Worm (Caenorhabditis elegans) whole organism, young adult: Measurements from ENCODE around the gene F59A6.3.

Experiments
- B0019.2 ChIP-seq: fragments of 200-800 bp; sonication (Bioruptor generic); conservative IDR thresholded peaks from 2 replicates; pipeline ENCODE4 v1.3.6; 2022; ENCODE audit warnings: missing genetic modification reagents, missing genetic modification characterization, missing compliant biosample characterization
- B0336.3 ChIP-seq: fragments of 200-800 bp; sonication (Bioruptor generic); IDR thresholded peaks from 2 replicates; pipeline ENCODE4 v1.3.6; 2022; ENCODE audit warnings: missing genetic modification characterization, missing compliant biosample characterization
- C06A6.2 ChIP-seq: fragments of 200-800 bp; sonication (Bioruptor generic); conservative IDR thresholded peaks from 2 replicates; pipeline ENCODE4 v1.3.6; 2022; ENCODE audit warnings: missing genetic modification characterization, missing compliant biosample characterization
- C17E4.6 ChIP-seq: fragments of 200-800 bp; sonication (Bioruptor generic); IDR thresholded peaks from 2 replicates; pipeline ENCODE4 v1.3.6; 2022; ENCODE audit warnings: missing genetic modification reagents, missing genetic modification characterization, missing compliant biosample characterization
- D2030.7 ChIP-seq: fragments of 200-800 bp; sonication (Bioruptor generic); IDR thresholded peaks from 2 replicates; pipeline ENCODE4 v1.3.6; 2022; ENCODE audit warnings: missing genetic modification reagents, missing genetic modification characterization, missing compliant biosample characterization
- F33H1.4 ChIP-seq: fragments of 200-800 bp; sonication (Bioruptor generic); IDR thresholded peaks from 2 replicates; pipeline ENCODE4 v1.3.6; 2022; ENCODE audit warnings: missing genetic modification reagents, missing genetic modification characterization, missing compliant biosample characterization
- F49E8.2 ChIP-seq: sonication (generic microtip); optimal IDR thresholded peaks from 3 replicates; lab custom pipeline; 2017; ENCODE audit warnings: missing genetic modification characterization, mild to moderate bottlenecking, missing compliant biosample characterization, antibody characterized with exemption, moderate library complexity; ENCODE audit not compliant: insufficient read depth
- K11D2.4 ChIP-seq: fragments of 200-800 bp; sonication (Bioruptor generic); IDR thresholded peaks from 2 replicates; pipeline ENCODE4 v1.3.6; 2022; ENCODE audit warnings: missing genetic modification reagents, missing genetic modification characterization, missing compliant biosample characterization
- T26A5.8 ChIP-seq: sonication (generic microtip); optimal IDR thresholded peaks from 2 replicates; lab custom pipeline; 2016; ENCODE audit warnings: missing genetic modification characterization, missing compliant biosample characterization
- Y67H2A.10 ChIP-seq: fragments of 200-800 bp; sonication (Bioruptor generic); conservative IDR thresholded peaks from 2 replicates; pipeline ENCODE4 v1.3.6; 2022; ENCODE audit warnings: missing genetic modification reagents, missing genetic modification characterization, missing compliant biosample characterization
- ZK185.1 ChIP-seq: sonication (generic microtip); optimal IDR thresholded peaks from 2 replicates; lab custom pipeline; 2016; ENCODE audit warnings: mild to moderate bottlenecking, missing genetic modification characterization, missing compliant biosample characterization; ENCODE audit not compliant: poor library complexity, severe bottlenecking
- ama-1 ChIP-seq, 3 experiments: fragments of 150-350 bp in 1 of 3; sonication (generic microtip) in 2 of 3; optimal IDR thresholded peaks; 2 replicates each; lab custom pipeline; 2014 to 2018; ENCODE audit warnings: missing biosample characterization in 2 of 3, missing genetic modification characterization in 2 of 3, missing genetic modification reagents in 2 of 3
- aptf-2 ChIP-seq: fragments of 200-800 bp; sonication (Bioruptor generic); conservative IDR thresholded peaks from 2 replicates; pipeline ENCODE4 v1.3.6; 2022; ENCODE audit warnings: missing genetic modification reagents, missing genetic modification characterization, missing compliant biosample characterization
- athp-1 ChIP-seq: sonication (generic microtip); optimal IDR thresholded peaks from 2 replicates; lab custom pipeline; 2017; ENCODE audit warnings: mild to moderate bottlenecking, missing genetic modification characterization, missing compliant biosample characterization
- ceh-27 ChIP-seq: fragments of 200-800 bp; sonication (Bioruptor generic); optimal IDR thresholded peaks from 2 replicates; lab custom pipeline; 2018; ENCODE audit warnings: mild to moderate bottlenecking, missing genetic modification characterization, moderate library complexity, missing compliant biosample characterization
- chd-7 ChIP-seq: sonication (generic microtip); optimal IDR thresholded peaks from 2 replicates; lab custom pipeline; 2016; ENCODE audit warnings: mild to moderate bottlenecking, missing genetic modification characterization, moderate library complexity, missing compliant biosample characterization
- die-1 ChIP-seq: sonication (generic microtip); optimal IDR thresholded peaks from 2 replicates; lab custom pipeline; 2016; ENCODE audit warnings: missing genotype, mild to moderate bottlenecking, missing genetic modification characterization, missing compliant biosample characterization
- dpff-1 ChIP-seq: sonication (generic microtip); optimal IDR thresholded peaks from 2 replicates; lab custom pipeline; 2017; ENCODE audit warnings: mild to moderate bottlenecking, missing genetic modification characterization, missing compliant biosample characterization
- dpl-1 ChIP-seq: fragments of 150-350 bp; optimal IDR thresholded peaks from 2 replicates; lab custom pipeline; 2014; ENCODE audit warnings: missing biosample characterization, missing genetic modification reagents, missing genetic modification characterization
- efl-1 ChIP-seq: fragments of 150-350 bp; optimal IDR thresholded peaks from 2 replicates; lab custom pipeline; 2014; ENCODE audit warnings: missing biosample characterization, missing genetic modification reagents, missing genetic modification characterization
- egrh-3 ChIP-seq: fragments of 200-800 bp; sonication (Bioruptor generic); IDR thresholded peaks from 2 replicates; pipeline ENCODE4 v1.3.6; 2022; ENCODE audit warnings: missing genetic modification reagents, missing genetic modification characterization, missing compliant biosample characterization
- ekl-4 ChIP-seq: fragments of 200-800 bp; sonication (Bioruptor generic); IDR thresholded peaks from 2 replicates; pipeline ENCODE4 v1.3.6; 2022; ENCODE audit warnings: missing genetic modification reagents, missing genetic modification characterization, missing compliant biosample characterization
- fkh-3 ChIP-seq: sonication (generic microtip); optimal IDR thresholded peaks from 2 replicates; lab custom pipeline; 2016; ENCODE audit warnings: mild to moderate bottlenecking, missing genetic modification characterization, missing compliant biosample characterization
- gei-17 ChIP-seq: fragments of 200-800 bp; sonication (Bioruptor generic); optimal IDR thresholded peaks from 2 replicates; lab custom pipeline; 2018; ENCODE audit warnings: mild to moderate bottlenecking, missing genetic modification characterization, missing compliant biosample characterization
- him-1 ChIP-seq: sonication (generic microtip); optimal IDR thresholded peaks from 2 replicates; lab custom pipeline; 2016; ENCODE audit warnings: missing genotype, missing genetic modification reagents, missing genetic modification characterization, missing compliant biosample characterization
- hrde-1 ChIP-seq: sonication (generic microtip); optimal IDR thresholded peaks from 2 replicates; lab custom pipeline; 2016; ENCODE audit warnings: missing genetic modification characterization, mild to moderate bottlenecking, missing compliant biosample characterization, moderate library complexity, missing genotype, missing genetic modification reagents, borderline replicate concordance
- hsf-1 ChIP-seq: fragments of 200-800 bp; sonication (Bioruptor generic); IDR thresholded peaks from 2 replicates; pipeline ENCODE4 v1.3.6; 2022; ENCODE audit warnings: missing genetic modification reagents, missing genetic modification characterization, missing compliant biosample characterization
- let-526 ChIP-seq: fragments of 200-800 bp; sonication (Bioruptor generic); IDR thresholded peaks from 2 replicates; pipeline ENCODE4 v1.3.6; 2022; ENCODE audit warnings: missing genetic modification reagents, missing genetic modification characterization, missing compliant biosample characterization
- lin-26 ChIP-seq: fragments of 200-800 bp; sonication (Bioruptor generic); IDR thresholded peaks from 2 replicates; pipeline ENCODE4 v1.3.6; 2022; ENCODE audit warnings: missing genetic modification reagents, missing genetic modification characterization, missing compliant biosample characterization
- lsl-1 ChIP-seq: fragments of 200-800 bp; sonication (Bioruptor generic); optimal IDR thresholded peaks from 2 replicates; lab custom pipeline; 2018; ENCODE audit warnings: mild to moderate bottlenecking, missing genetic modification characterization, moderate library complexity, missing compliant biosample characterization
- madf-3 ChIP-seq: fragments of 200-800 bp; sonication (Bioruptor generic); IDR thresholded peaks from 2 replicates; pipeline ENCODE4 v1.3.6; 2022; ENCODE audit warnings: missing genetic modification reagents, missing genetic modification characterization, missing compliant biosample characterization
- madf-6 ChIP-seq: fragments of 200-800 bp; sonication (Bioruptor generic); IDR thresholded peaks from 2 replicates; pipeline ENCODE4 v1.3.6; 2022; ENCODE audit warnings: missing genetic modification reagents, missing genetic modification characterization, missing compliant biosample characterization
- mcd-1 ChIP-seq: fragments of 200-800 bp; sonication (Bioruptor generic); IDR thresholded peaks from 2 replicates; pipeline ENCODE4 v1.3.6; 2022; ENCODE audit warnings: missing genetic modification reagents, missing genetic modification characterization, missing compliant biosample characterization
- mes-4 ChIP-seq: sonication (generic microtip); optimal IDR thresholded peaks from 2 replicates; lab custom pipeline; 2016; ENCODE audit warnings: missing genotype, missing genetic modification characterization, missing compliant biosample characterization
- nfyb-1 ChIP-seq: fragments of 200-800 bp; sonication (Bioruptor generic); IDR thresholded peaks from 2 replicates; pipeline ENCODE4 v1.3.6; 2022; ENCODE audit warnings: missing genetic modification reagents, missing genetic modification characterization, missing compliant biosample characterization
- pbrm-1 ChIP-seq: fragments of 200-800 bp; sonication (Bioruptor generic); IDR thresholded peaks from 2 replicates; pipeline ENCODE4 v1.3.6; 2022; ENCODE audit warnings: missing genetic modification reagents, missing genetic modification characterization, missing compliant biosample characterization
- rcor-1 ChIP-seq: fragments of 200-800 bp; sonication (Bioruptor generic); IDR thresholded peaks from 2 replicates; pipeline ENCODE4 v1.3.6; 2022; ENCODE audit warnings: missing genetic modification reagents, missing genetic modification characterization, missing compliant biosample characterization
- rec-8 ChIP-seq, 2 experiments: sonication (generic microtip); optimal IDR thresholded peaks; 2 replicates each; lab custom pipeline; 2016; ENCODE audit warnings: mild to moderate bottlenecking in 2 of 2, missing genetic modification characterization in 2 of 2, missing genetic modification reagents in 2 of 2, missing genotype in 2 of 2, missing biosample characterization in 1 of 2, missing compliant biosample characterization in 1 of 2, moderate library complexity in 1 of 2
- repo-1 ChIP-seq: sonication (generic microtip); optimal IDR thresholded peaks from 2 replicates; lab custom pipeline; 2017; ENCODE audit warnings: mild to moderate bottlenecking, missing genetic modification characterization, missing compliant biosample characterization
- snpc-4 ChIP-seq, 5 experiments: fragments of 150-350 bp in 1 of 5; sonication (generic microtip) in 4 of 5; optimal IDR thresholded peaks; 2 replicates each; lab custom pipeline; 2014 to 2018; ENCODE audit warnings: missing genetic modification characterization in 5 of 5, missing biosample characterization in 3 of 5, antibody characterized with exemption in 2 of 5, mild to moderate bottlenecking in 2 of 5, missing compliant biosample characterization in 2 of 5, missing genotype in 2 of 5, moderate library complexity in 2 of 5, missing genetic modification reagents in 1 of 5
- tbp1 ChIP-seq: fragments of 200-800 bp; sonication (Bioruptor generic); optimal IDR thresholded peaks from 2 replicates; lab custom pipeline; 2018; ENCODE audit warnings: mild to moderate bottlenecking, missing genetic modification characterization, missing compliant biosample characterization
- unc-130 ChIP-seq: sonication (generic microtip); optimal IDR thresholded peaks from 2 replicates; lab custom pipeline; 2016; ENCODE audit warnings: missing genetic modification reagents, missing genetic modification characterization, missing compliant biosample characterization
- zim-3 ChIP-seq: sonication (generic microtip); optimal IDR thresholded peaks from 2 replicates; lab custom pipeline; 2017; ENCODE audit warnings: mild to moderate bottlenecking, missing genetic modification characterization, moderate library complexity, missing compliant biosample characterization
- ztf-22 ChIP-seq: fragments of 200-800 bp; sonication (Bioruptor generic); optimal IDR thresholded peaks from 2 replicates; lab custom pipeline; 2018; ENCODE audit warnings: mild to moderate bottlenecking, missing genetic modification characterization, moderate library complexity, missing compliant biosample characterization
- ztf-6 ChIP-seq: fragments of 200-800 bp; sonication (Bioruptor generic); IDR thresholded peaks from 2 replicates; pipeline ENCODE4 v1.3.6; 2022; ENCODE audit warnings: missing genetic modification reagents, missing genetic modification characterization, missing compliant biosample characterization

F59A6.3 gene

DNA sequence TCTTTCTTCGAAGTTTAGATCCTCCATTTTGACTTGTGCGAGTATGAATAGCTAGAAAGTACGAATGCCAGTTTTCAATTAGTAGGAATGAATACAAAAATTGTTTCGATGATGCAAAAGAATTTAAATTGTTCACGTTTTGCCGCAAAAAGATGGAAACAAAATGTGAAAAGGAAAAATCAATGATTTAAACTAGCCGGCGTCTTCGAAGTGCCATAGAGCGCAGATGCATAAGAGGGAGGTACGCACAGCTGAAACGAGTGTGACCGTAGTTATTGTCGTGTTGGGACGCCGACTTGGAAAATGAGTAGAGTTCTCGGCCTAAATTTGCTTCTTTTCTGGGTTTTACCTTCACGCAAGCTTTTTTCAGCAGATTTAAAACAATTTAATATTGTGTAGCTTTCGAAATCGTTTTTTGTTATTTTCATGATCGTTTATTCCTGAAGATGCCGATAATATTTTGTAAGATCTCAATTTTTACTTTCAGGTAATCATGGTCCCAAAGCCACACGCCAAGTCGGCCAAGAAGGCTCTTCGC, 47.1 kb downstream of the F59A6.3 start, which contains the start of the genes ify-1 and rpl-22 (continued):
- TF ChIP-seq ama-1 (optimal IDR thresholded peaks at IDR 0.05; lab: Kevin White, UChicago) (no peak), ama-1 (GFP tag; optimal IDR thresholded peaks at IDR 0.05; lab: Kevin White, UChicago) (no peak), efl-1 (GFP tag; lab: Kevin White, UChicago) (peak; percentile 80), ceh-27 (peak; percentile 92), hsf-1 (GFP tag; lab: Robert Waterston, UW) (peak; percentile 72), pbrm-1 (GFP tag; lab: Robert Waterston, UW) (peak; percentile 89), chd-7 (tag; lab: Kevin White, UChicago) (no peak), ztf-22 (GFP tag; lab: Kevin White, UChicago) (no peak), unc-130 (GFP tag; lab: Kevin White, UChicago) (no peak), mes-4 (no peak), die-1 (tag; lab: Kevin White, UChicago) (peak; percentile 7), rec-8 (tag; optimal IDR thresholded peaks at IDR 0.05; lab: Kevin White, UChicago) (no peak), D2030.7 (peak; percentile 83), T26A5.8 (tag; lab: Kevin White, UChicago) (no peak), C06A6.2 (GFP tag; lab: Robert Waterston, UW) (no peak), egrh-3 (peak; percentile 77), lsl-1 (peak; percentile 95), zim-3 (tag; lab: Kevin White, UChicago) (no peak)

DNA sequence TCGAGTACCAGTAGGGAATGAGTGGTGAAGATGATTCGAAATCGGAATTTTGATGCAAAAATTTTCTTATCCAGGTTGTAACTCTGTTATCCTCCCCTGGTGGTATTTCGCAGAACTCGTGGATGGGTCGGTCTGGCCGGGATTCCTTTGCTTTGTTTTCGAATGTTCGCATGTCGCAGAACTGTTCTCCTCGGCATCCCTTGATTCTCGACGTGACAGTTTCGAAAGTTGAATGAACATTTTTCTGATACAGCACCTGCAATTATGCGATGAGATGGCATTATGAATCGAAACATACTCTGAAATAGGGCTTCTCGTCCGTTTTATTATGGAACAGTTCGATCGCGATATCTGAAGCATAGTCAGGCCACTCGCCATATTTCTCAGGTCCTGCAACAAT, 48.1 kb downstream of the F59A6.3 start:
- TF ChIP-seq madf-6 (GFP tag; lab: Robert Waterston, UW) (peak; percentile 53), lin-26 (0 out of 2 replicates have a peak, but pooled peaks have one; percentile 13), B0336.3 (GFP tag; lab: Robert Waterston, UW) (peak; percentile 89), fkh-3 (tag; lab: Kevin White, UChicago) (no peak), lsl-1 (peak; percentile 34), efl-1 (GFP tag; lab: Kevin White, UChicago) (peak; percentile 9), K11D2.4 (GFP tag; lab: Robert Waterston, UW) (0 out of 2 replicates have a peak, but pooled peaks have one; percentile 40), ekl-4 (GFP tag; lab: Robert Waterston, UW) (peak; percentile 77; the same call in 1 of the 2 replicates), aptf-2 (GFP tag; lab: Robert Waterston, UW) (no peak), tbp1 (no peak), hsf-1 (GFP tag; lab: Robert Waterston, UW) (peak; percentile 65; the same call in 1 of the 2 replicates), B0019.2 (GFP tag; lab: Robert Waterston, UW) (no peak), F33H1.4 (GFP tag; lab: Robert Waterston, UW) (peak; percentile 12; the same call in 1 of the 2 replicates), hrde-1 (tag; lab: Kevin White, UChicago) (peak; percentile 33), him-1 (tag; lab: Kevin White, UChicago) (peak; percentile 26), rcor-1 (GFP tag; lab: Robert Waterston, UW) (peak; percentile 49; the same call in 1 of the 2 replicates), Y67H2A.10 (GFP tag; lab: Robert Waterston, UW) (no peak), ztf-6 (GFP tag; lab: Robert Waterston, UW) (no peak), dpl-1 (GFP tag; lab: Kevin White, UChicago) (no peak), repo-1 (tag; lab: Kevin White, UChicago) (no peak), athp-1 (no peak), unc-130 (GFP tag; lab: Kevin White, UChicago) (peak; percentile 9), snpc-4 (GFP tag; optimal IDR thresholded peaks at IDR 0.05; lab: Kevin White, UChicago) (no peak), snpc-4 (tag; optimal IDR thresholded peaks at IDR 0.05; lab: Kevin White, UChicago) (peak in 1 of 4 experiments; percentile 73), ZK185.1 (tag; lab: Kevin White, UChicago) (no peak), nfyb-1 (no peak), mcd-1 (GFP tag; lab: Robert Waterston, UW) (peak; percentile 57), madf-3 (GFP tag; lab: Robert Waterston, UW) (0 out of 2 replicates have a peak, but pooled peaks have one; percentile 4), C17E4.6 (GFP tag; lab: Robert Waterston, UW) (no peak), let-526 (GFP tag; lab: Robert Waterston, UW) (no peak), gei-17 (no peak), F49E8.2 (tag; lab: Kevin White, UChicago) (no peak), dpff-1 (tag; lab: Kevin White, UChicago) (no peak)
